Worm (Caenorhabditis elegans): Measurements from ENCODE around the gene Y38F1A.7.

Gene Y38F1A.7

ce11 chrII:13004872-13005252 is 7.3 kb upstream of the Y38F1A.7 start:
- TF ChIP-seq aly-2 (tag; optimal IDR thresholded peaks at IDR 0.05) = no peak
- TF ChIP-seq nhr-76 (tag; optimal IDR thresholded peaks at IDR 0.05) = no peak
- TF ChIP-seq fkh-2 (tag; optimal IDR thresholded peaks at IDR 0.05) = no peak
- no peak for TF ChIP-seq unc-39 (tag; optimal IDR thresholded peaks at IDR 0.05)
- TF ChIP-seq nhr-237 (tag; optimal IDR thresholded peaks at IDR 0.05) = no peak
- TF ChIP-seq nhr-25 (tag; optimal IDR thresholded peaks at IDR 0.05) = no peak
- TF ChIP-seq egl-5 (tag; optimal IDR thresholded peaks at IDR 0.05) = no peak
- no peak for TF ChIP-seq fkh-10 (GFP tag; optimal IDR thresholded peaks at IDR 0.05)
- peak; percentile 45 for TF ChIP-seq elt-2 (tag; optimal IDR thresholded peaks at IDR 0.05)
- no peak for TF ChIP-seq pqm-1 (tag; optimal IDR thresholded peaks at IDR 0.05)
- TF ChIP-seq tbx-2 (tag; optimal IDR thresholded peaks at IDR 0.05) = no peak
- TF ChIP-seq ztf-4 (tag; optimal IDR thresholded peaks at IDR 0.05) = no peak
- no peak for TF ChIP-seq lin-39 (tag; optimal IDR thresholded peaks at IDR 0.05)
- peak; percentile 30 for TF ChIP-seq pha-4 (tag; optimal IDR thresholded peaks at IDR 0.05)

- TF ChIP-seq pqm-1 (tag; optimal IDR thresholded peaks at IDR 0.05) (peak; percentile 69), elt-2 (tag; optimal IDR thresholded peaks at IDR 0.05) (peak; percentile 82), nhr-23 (tag; optimal IDR thresholded peaks at IDR 0.05) (peak; percentile 40), nhr-25 (tag; optimal IDR thresholded peaks at IDR 0.05) (peak; percentile 62), unc-39 (tag; optimal IDR thresholded peaks at IDR 0.05) (no peak)
Observed at ce11 chrII:13004160-13004871, 6.7 kb upstream of the Y38F1A.7 start.

ce11 chrII:13003244-13003643 is 5.6 kb upstream of the Y38F1A.7 start:
- TF ChIP-seq R02D3.7 (tag; optimal IDR thresholded peaks at IDR 0.05) = no peak
- TF ChIP-seq mdl-1 (tag; optimal IDR thresholded peaks at IDR 0.05) = no peak
- TF ChIP-seq tbx-2 (tag; optimal IDR thresholded peaks at IDR 0.05) = no peak
- no peak for TF ChIP-seq daf-12 (tag; optimal IDR thresholded peaks at IDR 0.05)
- TF ChIP-seq unc-62 (GFP tag; optimal IDR thresholded peaks at IDR 0.05) = no peak
- TF ChIP-seq unc-39 (tag; optimal IDR thresholded peaks at IDR 0.05) = no peak
- no peak for TF ChIP-seq ZK546.5 (tag; optimal IDR thresholded peaks at IDR 0.05)
- no peak for TF ChIP-seq jun-1 (tag; optimal IDR thresholded peaks at IDR 0.05)
- no peak for TF ChIP-seq nhr-67 (tag; optimal IDR thresholded peaks at IDR 0.05)
- TF ChIP-seq fos-1 (tag; optimal IDR thresholded peaks at IDR 0.05) = no peak
- TF ChIP-seq ceh-82 (tag; optimal IDR thresholded peaks at IDR 0.05) = no peak
- TF ChIP-seq fkh-10 (GFP tag; optimal IDR thresholded peaks at IDR 0.05) = no peak
- TF ChIP-seq nfya-1 (tag; optimal IDR thresholded peaks at IDR 0.05; ENCODE audit: insufficient read depth) = no peak
- TF ChIP-seq elt-1 (tag; optimal IDR thresholded peaks at IDR 0.05) = no peak
- TF ChIP-seq skn-1 (tag; optimal IDR thresholded peaks at IDR 0.05) = no peak
- no peak for TF ChIP-seq fkh-2 (tag; optimal IDR thresholded peaks at IDR 0.05)
- TF ChIP-seq mml-1 (tag; optimal IDR thresholded peaks at IDR 0.05) = no peak
- TF ChIP-seq ceh-16 (tag; optimal IDR thresholded peaks at IDR 0.05) = no peak

- TF ChIP-seq ceh-28 (tag; optimal IDR thresholded peaks at IDR 0.05) (no peak), nhr-25 (tag; optimal IDR thresholded peaks at IDR 0.05) (no peak), elt-3 (tag; optimal IDR thresholded peaks at IDR 0.05) (no peak), fos-1 (tag; optimal IDR thresholded peaks at IDR 0.05) (no peak), nhr-237 (tag; optimal IDR thresholded peaks at IDR 0.05) (no peak), lin-39 (tag; optimal IDR thresholded peaks at IDR 0.05) (no peak), nhr-12 (tag; optimal IDR thresholded peaks at IDR 0.05) (no peak), R02D3.7 (tag; optimal IDR thresholded peaks at IDR 0.05) (no peak), ztf-11 (tag; optimal IDR thresholded peaks at IDR 0.05) (no peak), tbx-2 (tag; optimal IDR thresholded peaks at IDR 0.05) (no peak), ama-1 (optimal IDR thresholded peaks at IDR 0.05) (no peak), egl-27 (tag; optimal IDR thresholded peaks at IDR 0.05) (no peak), nfya-1 (tag; optimal IDR thresholded peaks at IDR 0.05; ENCODE audit: insufficient read depth) (no peak), nhr-43 (tag; optimal IDR thresholded peaks at IDR 0.05; ENCODE audit: poor library complexity, severe bottlenecking) (no peak), nhr-23 (tag; optimal IDR thresholded peaks at IDR 0.05) (no peak), lin-15B (tag; optimal IDR thresholded peaks at IDR 0.05) (no peak), pha-4 (tag; optimal IDR thresholded peaks at IDR 0.05) (no peak), zag-1 (tag; optimal IDR thresholded peaks at IDR 0.05) (no peak), pqm-1 (tag; optimal IDR thresholded peaks at IDR 0.05) (no peak)
Observed at ce11 chrII:13000753-13001152, 3.1 kb upstream of the Y38F1A.7 start, which contains the start of gene Y38F1A.8. TSS of gene Y38F1A.8 (minus strand) at chrII:13000853.
